Worm (Caenorhabditis elegans): ENCODE measurements around the gene C10A4.7.

DNA sequence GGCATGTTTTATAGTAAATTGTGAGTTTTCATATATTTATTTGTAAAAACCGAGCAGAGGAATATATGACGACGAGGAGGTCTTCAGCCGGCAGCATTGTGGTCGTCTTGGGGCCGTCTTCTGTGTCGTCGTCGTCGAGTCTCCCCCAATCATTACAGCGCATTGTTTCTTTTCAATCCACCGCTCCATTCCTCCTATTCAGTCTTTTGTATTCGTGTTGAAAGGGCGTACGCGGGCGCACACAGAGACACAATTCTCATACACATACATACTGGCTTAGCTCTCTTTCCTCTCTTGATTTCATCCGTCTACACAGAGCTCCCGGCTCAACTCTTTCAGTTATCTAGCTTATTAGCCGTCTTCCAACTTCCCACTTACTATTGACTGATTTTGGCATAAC, 48.3 kb upstream of the C10A4.7 start, which contains the start of gene sox-2:
- TF ChIP-seq hmbx-1 (tag; optimal IDR thresholded peaks at IDR 0.05): no peak
- no peak for TF ChIP-seq ama-1 (optimal IDR thresholded peaks at IDR 0.05)
- no peak for TF ChIP-seq pes-1 (GFP tag; IDR thresholded peaks at IDR 0.05)
- no peak for TF ChIP-seq hnd-1 (tag; optimal IDR thresholded peaks at IDR 0.05)
- TF ChIP-seq tbx-37 (GFP tag; conservative IDR thresholded peaks at IDR 0.05): no peak
- no peak for TF ChIP-seq aly-1 (tag; optimal IDR thresholded peaks at IDR 0.05)
- TF ChIP-seq ets-7 (tag; optimal IDR thresholded peaks at IDR 0.05): no peak
- TF ChIP-seq scrt-1 (GFP tag; IDR thresholded peaks at IDR 0.05): no peak
- TF ChIP-seq hmg-4 (GFP tag; optimal IDR thresholded peaks at IDR 0.05): no peak
- TF ChIP-seq ceh-36 (tag; optimal IDR thresholded peaks at IDR 0.05): no peak
- TF ChIP-seq F13C5.2 (tag; optimal IDR thresholded peaks at IDR 0.05): no peak
- no peak for TF ChIP-seq tra-4 (tag; optimal IDR thresholded peaks at IDR 0.05)

Measured in whole organism, early embryonic.